Worm (Caenorhabditis elegans) whole organism, L3 larva: Measurements from ENCODE around the gene F21C10.5.
A peak's percentile ranks its signal among the peaks of the same experiment; 100 is the strongest.

Experiments
- R02D3.7 ChIP-seq: fragments of 150-350 bp; optimal IDR thresholded peaks from 2 replicates; lab custom pipeline; 2014; ENCODE audit warnings: missing biosample characterization, missing genetic modification characterization
- ZK546.5 ChIP-seq: sonication (generic microtip); optimal IDR thresholded peaks from 2 replicates; lab custom pipeline; 2017; ENCODE audit warnings: missing biosample characterization, missing genetic modification characterization
- aly-2 ChIP-seq: fragments of 150-350 bp; optimal IDR thresholded peaks from 2 replicates; lab custom pipeline; 2014; ENCODE audit warnings: missing biosample characterization, missing genetic modification characterization
- ama-1 ChIP-seq: fragments of 150-350 bp; optimal IDR thresholded peaks from 2 replicates; lab custom pipeline; 2018
- ceh-16 ChIP-seq: sonication (generic microtip); optimal IDR thresholded peaks from 2 replicates; lab custom pipeline; 2017; ENCODE audit warnings: missing biosample characterization, missing genetic modification characterization
- ceh-28 ChIP-seq: fragments of 150-350 bp; optimal IDR thresholded peaks from 2 replicates; lab custom pipeline; 2014; ENCODE audit warnings: missing biosample characterization, missing genetic modification reagents, missing genetic modification characterization
- ceh-82 ChIP-seq: fragments of 150-350 bp; optimal IDR thresholded peaks from 2 replicates; lab custom pipeline; 2014; ENCODE audit warnings: missing biosample characterization, missing genetic modification characterization
- ceh-9 ChIP-seq: sonication (generic microtip); optimal IDR thresholded peaks from 2 replicates; lab custom pipeline; 2018; ENCODE audit warnings: missing biosample characterization, missing genetic modification characterization
- daf-12 ChIP-seq: fragments of 150-350 bp; optimal IDR thresholded peaks from 2 replicates; lab custom pipeline; 2014; ENCODE audit warnings: missing biosample characterization, missing genetic modification reagents, missing genetic modification characterization
- egl-27 ChIP-seq: sonication (generic microtip); optimal IDR thresholded peaks from 4 replicates; lab custom pipeline; 2017; ENCODE audit warnings: missing biosample characterization, missing genetic modification reagents, missing genetic modification characterization
- elt-1 ChIP-seq: fragments of 150-350 bp; optimal IDR thresholded peaks from 2 replicates; lab custom pipeline; 2014; ENCODE audit warnings: missing biosample characterization, missing genetic modification characterization
- elt-2 ChIP-seq: sonication (generic microtip); optimal IDR thresholded peaks from 2 replicates; lab custom pipeline; 2016; ENCODE audit warnings: missing genetic modification reagents, mild to moderate bottlenecking, missing genetic modification characterization, missing compliant biosample characterization
- elt-3 ChIP-seq, 3 experiments: fragments of 150-350 bp in 1 of 3; sonication (generic microtip) in 2 of 3; optimal IDR thresholded peaks; 2 replicates in 2 of 3; 4 replicates in 1 of 3; lab custom pipeline; 2014 to 2017; ENCODE audit warnings: missing biosample characterization in 3 of 3, missing genetic modification characterization in 3 of 3
- eor-1 ChIP-seq, 2 experiments: fragments of 150-350 bp; optimal IDR thresholded peaks; 2 replicates each; lab custom pipeline; 2014 to 2018; ENCODE audit warnings: missing biosample characterization in 2 of 2, missing genetic modification characterization in 2 of 2
- fkh-10 ChIP-seq: sonication (generic microtip); optimal IDR thresholded peaks from 2 replicates; lab custom pipeline; 2017; ENCODE audit warnings: missing biosample characterization, missing genetic modification reagents, missing genetic modification characterization
- fkh-2 ChIP-seq: fragments of 150-350 bp; optimal IDR thresholded peaks from 2 replicates; lab custom pipeline; 2014; ENCODE audit warnings: missing biosample characterization, missing genetic modification reagents, missing genetic modification characterization
- fos-1 ChIP-seq: fragments of 150-350 bp; optimal IDR thresholded peaks from 2 replicates; lab custom pipeline; 2014; ENCODE audit warnings: missing biosample characterization, missing genetic modification characterization
- jun-1 ChIP-seq: fragments of 150-350 bp; optimal IDR thresholded peaks from 2 replicates; lab custom pipeline; 2014; ENCODE audit warnings: missing biosample characterization, missing genetic modification reagents, missing genetic modification characterization
- lsy-12 ChIP-seq: sonication (generic microtip); optimal IDR thresholded peaks from 2 replicates; lab custom pipeline; 2016; ENCODE audit warnings: mild to moderate bottlenecking, missing genetic modification characterization, missing compliant biosample characterization
- mdl-1 ChIP-seq: fragments of 150-350 bp; optimal IDR thresholded peaks from 2 replicates; lab custom pipeline; 2014; ENCODE audit warnings: missing biosample characterization, missing genetic modification characterization
- nfya-1 ChIP-seq: sonication (generic microtip); optimal IDR thresholded peaks from 2 replicates; lab custom pipeline; 2017; ENCODE audit warnings: missing genetic modification characterization, mild to moderate bottlenecking, missing compliant biosample characterization, antibody characterized with exemption, moderate library complexity; ENCODE audit not compliant: insufficient read depth
- nhr-11 ChIP-seq: fragments of 150-350 bp; optimal IDR thresholded peaks from 2 replicates; lab custom pipeline; 2014; ENCODE audit warnings: missing biosample characterization, missing genetic modification characterization
- nhr-12 ChIP-seq: fragments of 150-350 bp; optimal IDR thresholded peaks from 2 replicates; lab custom pipeline; 2014; ENCODE audit warnings: missing biosample characterization, missing genetic modification characterization
- nhr-23 ChIP-seq: fragments of 150-350 bp; optimal IDR thresholded peaks from 2 replicates; lab custom pipeline; 2014; ENCODE audit warnings: missing biosample characterization, missing genetic modification reagents, missing genetic modification characterization
- nhr-237 ChIP-seq: fragments of 150-350 bp; optimal IDR thresholded peaks from 2 replicates; lab custom pipeline; 2014; ENCODE audit warnings: missing biosample characterization, missing genetic modification characterization
- nhr-25 ChIP-seq: sonication (generic microtip); optimal IDR thresholded peaks from 2 replicates; lab custom pipeline; 2017; ENCODE audit warnings: missing biosample characterization, missing genetic modification characterization
- nhr-43 ChIP-seq: sonication (generic microtip); optimal IDR thresholded peaks from 2 replicates; lab custom pipeline; 2016; ENCODE audit warnings: mild to moderate bottlenecking, missing genetic modification characterization, missing compliant biosample characterization; ENCODE audit not compliant: poor library complexity, severe bottlenecking
- nhr-67 ChIP-seq: fragments of 150-350 bp; optimal IDR thresholded peaks from 2 replicates; lab custom pipeline; 2014; ENCODE audit warnings: missing biosample characterization, missing genetic modification characterization
- nhr-76 ChIP-seq: fragments of 150-350 bp; sonication (generic microtip); optimal IDR thresholded peaks from 5 replicates; lab custom pipeline; 2014; ENCODE audit warnings: missing biosample characterization, missing genetic modification characterization
- nhr-77 ChIP-seq: fragments of 150-350 bp; optimal IDR thresholded peaks from 2 replicates; lab custom pipeline; 2014; ENCODE audit warnings: missing biosample characterization, missing genetic modification characterization
- skn-1 ChIP-seq: fragments of 150-350 bp; optimal IDR thresholded peaks from 2 replicates; lab custom pipeline; 2014; ENCODE audit warnings: missing biosample characterization, missing genetic modification characterization
- tbx-2 ChIP-seq: sonication (generic microtip); optimal IDR thresholded peaks from 2 replicates; lab custom pipeline; 2016; ENCODE audit warnings: mild to moderate bottlenecking, missing genetic modification characterization, missing compliant biosample characterization
- unc-62 ChIP-seq: fragments of 150-350 bp; sonication (generic microtip); optimal IDR thresholded peaks from 4 replicates; lab custom pipeline; 2014; ENCODE audit warnings: missing biosample characterization, missing genetic modification reagents, missing genetic modification characterization

F21C10.5 gene

ce11 chrV:9148151-9148550, 22.7 kb downstream of the F21C10.5 start:
- TF ChIP-seq tbx-2 (tag; lab: Kevin White, UChicago) = no peak
- TF ChIP-seq daf-12 (tag; lab: Kevin White, UChicago) = no peak
- no peak for TF ChIP-seq unc-62 (GFP tag; lab: Kevin White, UChicago)
- TF ChIP-seq ama-1 (lab: Kevin White, UChicago) = no peak
- TF ChIP-seq nhr-43 (tag; lab: Kevin White, UChicago) = no peak
- TF ChIP-seq nhr-67 (tag; lab: Kevin White, UChicago) = no peak
- no peak for TF ChIP-seq nhr-77 (tag; lab: Kevin White, UChicago)
- no peak for TF ChIP-seq aly-2 (tag; lab: Kevin White, UChicago)
- TF ChIP-seq nhr-23 = no peak
- no peak for TF ChIP-seq nfya-1
- TF ChIP-seq ceh-16 = no peak
- no peak for TF ChIP-seq egl-27 (tag; lab: Kevin White, UChicago)

ce11 chrV:9152339-9152738, 26.9 kb downstream of the F21C10.5 start:
- TF ChIP-seq nhr-25 (peak; percentile 16), fkh-2 (tag; lab: Kevin White, UChicago) (no peak)
- TF ChIP-seq, all 47 proteins: peak for 1

ce11 chrV:9154772-9155171, 29.3 kb downstream of the F21C10.5 start, which contains the start of gene B0222.5:
B0222.5 (minus strand) TSS chrV:9154872.
- TF ChIP-seq egl-27 (tag; lab: Kevin White, UChicago) (no peak), fos-1 (tag; lab: Kevin White, UChicago) (no peak), elt-1 (tag; lab: Kevin White, UChicago) (no peak), tbx-2 (tag; lab: Kevin White, UChicago) (no peak), nhr-77 (tag; lab: Kevin White, UChicago) (no peak), nhr-11 (tag; lab: Kevin White, UChicago) (no peak), elt-3 (tag; optimal IDR thresholded peaks at IDR 0.05; lab: Kevin White, UChicago) (no peak), nhr-23 (no peak), nhr-25 (no peak), lsy-12 (tag; lab: Kevin White, UChicago) (no peak), ceh-9 (tag; lab: Kevin White, UChicago) (no peak), R02D3.7 (tag; lab: Kevin White, UChicago) (no peak), nhr-12 (no peak), nhr-76 (tag; lab: Kevin White, UChicago) (no peak), ZK546.5 (tag; lab: Kevin White, UChicago) (no peak), aly-2 (tag; lab: Kevin White, UChicago) (no peak), jun-1 (no peak), nhr-237 (tag; lab: Kevin White, UChicago) (no peak), ceh-28 (no peak), elt-2 (no peak)

ce11 chrV:9155616-9156015, 30.2 kb downstream of the F21C10.5 start:
- no peak for TF ChIP-seq aly-2 (tag; lab: Kevin White, UChicago)
- TF ChIP-seq eor-1 (tag; optimal IDR thresholded peaks at IDR 0.05; lab: Kevin White, UChicago) = no peak
- no peak for TF ChIP-seq nhr-43 (tag; lab: Kevin White, UChicago)
- no peak for TF ChIP-seq nhr-23
- TF ChIP-seq ceh-82 (tag; lab: Kevin White, UChicago) = no peak
- TF ChIP-seq nhr-76 (tag; lab: Kevin White, UChicago) = no peak
- TF ChIP-seq skn-1 (tag; lab: Kevin White, UChicago) = no peak
- TF ChIP-seq, all 47 proteins: peak for 0

- TF ChIP-seq nhr-11 (tag; lab: Kevin White, UChicago) = no peak
Observed at ce11 chrV:9156679-9157078, 31.2 kb downstream of the F21C10.5 start, which contains the start of gene B0222.15. B0222.15 (minus strand) TSS chrV:9156779.

- TF ChIP-seq fkh-10 (GFP tag; lab: Kevin White, UChicago) (peak; percentile 96), mdl-1 (tag; lab: Kevin White, UChicago) (no peak)
Observed at ce11 chrV:9157597-9157996, 32.2 kb downstream of the F21C10.5 start.
